Worm (Caenorhabditis elegans) whole organism, L1 larva: Measurements from ENCODE around the gene Y116A8C.40.
"Not testable (repeated sequence)": the region's sequence is repeated elsewhere in the genome, so short reads cannot be mapped to it uniquely, and the experiment has no call there.

Experiments used
- aly-2 ChIP-seq: fragments of 150-350 bp; optimal IDR thresholded peaks from 2 replicates; lab custom pipeline; 2014; ENCODE audit warnings: missing biosample characterization, missing genetic modification characterization
- dsc-1 ChIP-seq: sonication (generic microtip); optimal IDR thresholded peaks from 2 replicates; lab custom pipeline; 2016; ENCODE audit warnings: mild to moderate bottlenecking, missing genetic modification characterization, missing compliant biosample characterization
- efl-1 ChIP-seq, 4 experiments: fragments of 150-350 bp; optimal IDR thresholded peaks in 3 of 4; peaks in 1 of 4; 1 replicate in 1 of 4; 2 replicates in 3 of 4; lab custom pipeline; 2014; ENCODE audit warnings: missing biosample characterization in 2 of 4, missing genetic modification characterization in 2 of 4, missing genetic modification reagents in 2 of 4
- elt-2 ChIP-seq: sonication (generic microtip); optimal IDR thresholded peaks from 2 replicates; lab custom pipeline; 2016; ENCODE audit warnings: missing genetic modification characterization, mild to moderate bottlenecking, inconsistent platforms, missing compliant biosample characterization, missing genetic modification reagents
- elt-3 ChIP-seq, 6 experiments: fragments of 150-350 bp in 1 of 6; sonication (generic microtip); optimal IDR thresholded peaks; 2 replicates each; lab custom pipeline; 2017 to 2018; ENCODE audit warnings: missing biosample characterization in 6 of 6, missing genetic modification characterization in 6 of 6, inconsistent platforms in 1 of 6
- grh-1 ChIP-seq: fragments of 200-800 bp; sonication (Bioruptor generic); IDR thresholded peaks from 2 replicates; pipeline ENCODE4 v1.3.6; 2022; ENCODE audit warnings: missing genetic modification reagents, missing genetic modification characterization, missing compliant biosample characterization
- hlh-17 ChIP-seq: fragments of 200-800 bp; sonication (Bioruptor generic); optimal IDR thresholded peaks from 2 replicates; lab custom pipeline; 2018; ENCODE audit warnings: missing genetic modification characterization, mild to moderate bottlenecking, missing compliant biosample characterization, moderate library complexity, borderline replicate concordance
- jun-1 ChIP-seq: fragments of 150-350 bp; optimal IDR thresholded peaks from 2 replicates; lab custom pipeline; 2014; ENCODE audit warnings: missing biosample characterization, missing genetic modification reagents, missing genetic modification characterization
- lin-14 ChIP-seq: fragments of 200-800 bp; sonication (Bioruptor generic); optimal IDR thresholded peaks from 2 replicates; lab custom pipeline; 2018; ENCODE audit warnings: mild to moderate bottlenecking, missing genetic modification characterization, moderate library complexity, missing compliant biosample characterization
- lin-35 ChIP-seq, 2 experiments: fragments of 150-350 bp; optimal IDR thresholded peaks; 2 replicates each; lab custom pipeline; 2014; ENCODE audit warnings: missing biosample characterization in 2 of 2, missing genetic modification characterization in 2 of 2, missing genetic modification reagents in 2 of 2
- lir-3 ChIP-seq: sonication (generic microtip); optimal IDR thresholded peaks from 2 replicates; lab custom pipeline; 2016; ENCODE audit warnings: mild to moderate bottlenecking, missing genetic modification characterization, moderate library complexity, missing compliant biosample characterization; ENCODE audit not compliant: poor library complexity
- mab-9 ChIP-seq: fragments of 200-800 bp; sonication (Bioruptor generic); IDR thresholded peaks from 2 replicates; pipeline ENCODE4 v1.3.6; 2022; ENCODE audit warnings: missing genetic modification reagents, missing genetic modification characterization, missing compliant biosample characterization
- mdl-1 ChIP-seq, 2 experiments: fragments of 150-350 bp; optimal IDR thresholded peaks; 2 replicates each; lab custom pipeline; 2014 to 2017; ENCODE audit warnings: missing biosample characterization in 2 of 2, missing genetic modification characterization in 2 of 2, inconsistent platforms in 1 of 2
- nhr-11 ChIP-seq: fragments of 150-350 bp; optimal IDR thresholded peaks from 2 replicates; lab custom pipeline; 2014; ENCODE audit warnings: missing biosample characterization, missing genetic modification characterization
- nhr-47 ChIP-seq: sonication (generic microtip); optimal IDR thresholded peaks from 2 replicates; lab custom pipeline; 2016; ENCODE audit warnings: mild to moderate bottlenecking, missing genetic modification characterization, moderate library complexity, missing compliant biosample characterization
- nhr-71 ChIP-seq: sonication (generic microtip); optimal IDR thresholded peaks from 2 replicates; lab custom pipeline; 2016; ENCODE audit warnings: mild to moderate bottlenecking, missing genetic modification characterization, moderate library complexity, missing compliant biosample characterization
- nhr-90 ChIP-seq: sonication (generic microtip); optimal IDR thresholded peaks from 2 replicates; lab custom pipeline; 2016; ENCODE audit warnings: mild to moderate bottlenecking, missing genetic modification characterization, missing compliant biosample characterization; ENCODE audit not compliant: poor library complexity
- pax-3 ChIP-seq: fragments of 200-800 bp; sonication (Bioruptor generic); optimal IDR thresholded peaks from 2 replicates; lab custom pipeline; 2018; ENCODE audit warnings: mild to moderate bottlenecking, missing genetic modification characterization, moderate library complexity, missing compliant biosample characterization
- pqm-1 ChIP-seq: sonication (generic microtip); optimal IDR thresholded peaks from 3 replicates; lab custom pipeline; 2017; ENCODE audit warnings: missing biosample characterization, missing genetic modification characterization
- rnt-1 ChIP-seq: sonication (generic microtip); optimal IDR thresholded peaks from 2 replicates; lab custom pipeline; 2016; ENCODE audit warnings: mild to moderate bottlenecking, missing genetic modification characterization, moderate library complexity, missing compliant biosample characterization
- skn-1 ChIP-seq: fragments of 150-350 bp; optimal IDR thresholded peaks from 2 replicates; lab custom pipeline; 2014; ENCODE audit warnings: missing biosample characterization, missing genetic modification characterization
- sptf-1 ChIP-seq: fragments of 150-350 bp; optimal IDR thresholded peaks from 2 replicates; lab custom pipeline; 2014; ENCODE audit warnings: missing biosample characterization, missing genetic modification characterization
- swsn-7 ChIP-seq: sonication (generic microtip); optimal IDR thresholded peaks from 2 replicates; lab custom pipeline; 2016; ENCODE audit warnings: missing genetic modification characterization, missing compliant biosample characterization
- tlp-1 ChIP-seq: fragments of 150-350 bp; optimal IDR thresholded peaks from 2 replicates; lab custom pipeline; 2014; ENCODE audit warnings: missing biosample characterization, missing genetic modification characterization
- unc-130 ChIP-seq: fragments of 150-350 bp; optimal IDR thresholded peaks from 2 replicates; lab custom pipeline; 2017; ENCODE audit warnings: missing biosample characterization, missing genetic modification characterization, inconsistent platforms
- unc-98 ChIP-seq: fragments of 200-800 bp; sonication (Bioruptor generic); IDR thresholded peaks from 2 replicates; pipeline ENCODE4 v1.3.6; 2022; ENCODE audit warnings: missing genetic modification characterization, missing compliant biosample characterization
- zip-4 ChIP-seq: fragments of 200-800 bp; sonication (Bioruptor generic); optimal IDR thresholded peaks from 2 replicates; lab custom pipeline; 2018; ENCODE audit warnings: mild to moderate bottlenecking, missing genetic modification characterization, moderate library complexity, missing compliant biosample characterization

The Y116A8C.40 gene

DNA sequence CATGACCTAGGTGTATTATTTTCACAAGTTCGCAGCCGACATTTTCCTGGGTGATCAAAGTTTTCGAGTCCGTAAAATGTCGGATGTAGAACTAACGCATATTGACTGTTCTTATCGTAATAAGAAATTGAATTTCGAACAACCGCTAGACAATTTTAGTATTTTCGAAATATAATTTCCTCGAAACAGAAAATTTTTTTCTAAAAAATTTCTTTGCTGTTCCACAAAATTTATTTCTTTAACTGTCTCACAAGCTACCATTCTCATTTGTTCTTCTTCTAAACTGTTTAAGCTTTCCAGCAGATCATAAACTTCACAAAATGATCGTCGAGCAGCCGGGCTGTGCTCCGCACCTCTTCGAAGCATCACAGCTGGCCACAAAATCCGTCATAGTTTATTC is 25.4 kb upstream of the Y116A8C.40 start, which contains the start of gene C52D10.3:
TSS of gene C52D10.3 (plus strand) at position 301 of the 400 bp plus-strand sequence.
- no peak for TF ChIP-seq dsc-1 (tag; lab: Kevin White, UChicago)
- no peak for TF ChIP-seq mab-9 (GFP tag; lab: Robert Waterston, UW)
- TF ChIP-seq nhr-11 (tag; lab: Kevin White, UChicago) = no peak
- no peak for TF ChIP-seq nhr-47
- TF ChIP-seq lin-35 (GFP tag; optimal IDR thresholded peaks at IDR 0.05; lab: Kevin White, UChicago) = no peak

DNA sequence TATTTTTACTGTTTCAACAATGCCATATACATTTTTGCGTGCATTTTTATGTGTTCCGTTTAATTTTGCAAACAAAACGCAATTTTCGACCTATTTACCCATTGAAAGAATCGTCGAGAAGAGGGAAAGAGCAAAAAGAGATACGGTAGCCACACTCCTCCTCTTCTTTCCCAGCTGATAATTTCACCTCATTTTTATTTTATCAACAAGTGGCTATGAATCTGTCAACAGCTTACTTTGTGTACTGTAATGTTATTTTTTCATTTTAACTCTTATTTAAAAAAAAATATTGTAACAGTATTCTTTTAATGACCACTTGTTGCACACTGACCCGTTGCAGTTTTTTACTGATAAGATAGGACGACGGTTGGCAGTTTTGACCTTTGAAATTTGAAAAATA is 24.2 kb upstream of the Y116A8C.40 start:
- TF ChIP-seq efl-1 (optimal IDR thresholded peaks at IDR 0.05; lab: Kevin White, UChicago) = no peak
- peak in 1 of 2 experiments; percentile 68 for TF ChIP-seq efl-1 (GFP tag; optimal IDR thresholded peaks at IDR 0.05 in 1 of 2; lab: Kevin White, UChicago)
- no peak for TF ChIP-seq pax-3 (tag; lab: Kevin White, UChicago)

DNA sequence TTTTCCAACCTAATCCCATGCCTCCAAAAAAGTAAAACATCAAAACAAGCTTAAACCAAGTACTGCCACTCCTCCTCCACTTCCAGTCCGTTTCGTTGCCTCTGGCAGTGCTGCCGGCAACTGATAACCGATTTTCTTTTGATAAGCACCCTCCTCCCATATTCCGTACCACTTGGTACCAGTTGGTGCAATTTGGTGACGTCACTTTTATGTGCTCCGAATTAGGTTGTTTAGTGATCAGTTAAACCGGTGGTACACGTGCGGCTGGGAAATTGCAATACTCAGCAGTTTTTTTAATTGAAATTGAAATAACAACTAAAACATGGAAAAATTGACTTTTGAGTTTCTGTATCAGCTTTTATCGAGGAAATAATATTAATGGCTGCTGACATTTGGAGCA is 23.3 kb upstream of the Y116A8C.40 start:
- TF ChIP-seq lir-3 (tag; lab: Kevin White, UChicago) (no peak), unc-98 (GFP tag; lab: Robert Waterston, UW) (no peak), nhr-90 (peak; percentile 35), elt-2 (tag; lab: Kevin White, UChicago) (peak; percentile 94), hlh-17 (GFP tag; lab: Kevin White, UChicago) (no peak), jun-1 (tag; lab: Kevin White, UChicago) (peak; percentile 0), grh-1 (GFP tag; lab: Robert Waterston, UW) (no peak), rnt-1 (tag; lab: Kevin White, UChicago) (no peak), zip-4 (GFP tag; lab: Kevin White, UChicago) (no peak)

DNA sequence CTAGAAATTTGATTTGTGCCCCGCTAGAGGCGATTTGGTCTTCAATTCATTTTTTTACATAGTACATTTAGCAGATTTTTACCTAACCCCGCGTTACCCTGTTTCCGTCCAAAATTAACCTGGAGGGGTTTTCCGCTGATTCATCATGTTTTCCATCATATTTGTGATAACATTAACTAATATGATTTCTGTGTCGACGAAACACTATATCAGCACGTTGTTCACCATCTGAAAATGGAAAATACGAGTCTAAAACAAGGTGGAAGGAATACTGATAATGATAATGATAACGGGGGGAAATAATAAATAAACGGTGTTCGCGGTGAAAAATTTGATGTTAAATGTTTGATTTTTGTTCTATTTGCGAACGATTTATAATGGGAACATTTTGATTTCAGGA is 21.0 kb upstream of the Y116A8C.40 start:
- TF ChIP-seq tlp-1 (tag; lab: Kevin White, UChicago) (peak; percentile 9), elt-2 (tag; lab: Kevin White, UChicago) (peak; percentile 87), pqm-1 (peak; percentile 83), skn-1 (tag; lab: Kevin White, UChicago) (no peak), lin-14 (GFP tag; lab: Kevin White, UChicago) (peak; percentile 42), aly-2 (tag; lab: Kevin White, UChicago) (no peak)

DNA sequence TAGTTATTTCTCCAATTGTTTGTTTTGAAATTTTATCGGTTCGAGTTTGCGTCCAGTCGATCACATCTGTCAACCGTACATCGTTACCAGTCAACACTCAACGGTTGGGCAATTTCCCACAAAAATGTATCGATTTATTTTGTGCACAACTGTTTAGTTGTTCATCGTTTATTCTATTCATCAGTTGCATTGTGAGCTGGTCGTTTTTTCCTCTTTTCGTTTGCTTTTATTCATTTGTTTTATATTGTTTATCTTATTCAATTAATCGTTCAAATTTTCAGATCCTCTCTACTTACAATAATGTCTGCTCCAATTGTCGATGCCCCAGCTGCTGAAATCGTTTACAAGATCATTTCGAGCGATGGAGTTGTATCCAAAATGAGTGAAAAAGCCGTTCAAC is 16.2 kb upstream of the Y116A8C.40 start, which contains the start of gene skr-12:
TSS of gene skr-12 (plus strand) at position 301 of the 400 bp plus-strand sequence.
- no peak for TF ChIP-seq lir-3 (tag; lab: Kevin White, UChicago)
- TF ChIP-seq nhr-71 (tag; lab: Kevin White, UChicago) = no peak

DNA sequence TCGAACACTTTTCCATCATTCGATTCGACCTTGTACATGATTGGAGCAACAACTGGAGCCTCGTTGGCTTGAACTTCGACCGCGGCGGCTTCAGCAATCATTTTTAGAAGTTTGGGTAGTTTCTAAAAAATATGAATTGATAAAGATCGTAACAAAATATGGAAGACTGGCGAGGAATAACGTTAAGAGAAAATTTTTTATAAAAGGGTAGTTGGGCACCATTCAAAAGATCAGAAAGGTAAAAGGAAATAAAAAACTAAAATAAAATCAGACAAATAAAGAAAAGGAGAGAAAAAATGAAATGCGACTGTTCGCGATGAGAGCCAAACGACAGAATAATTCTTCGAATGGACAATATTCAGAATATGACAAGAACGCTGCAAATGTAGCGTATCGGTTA is 15.0 kb upstream of the Y116A8C.40 start, which contains the start of gene skr-8:
TSS of gene skr-8 (minus strand) at position 101 of the 400 bp plus-strand sequence.
- TF ChIP-seq sptf-1 (tag; lab: Kevin White, UChicago); mdl-1 (tag; optimal IDR thresholded peaks at IDR 0.05; lab: Kevin White, UChicago); swsn-7 (tag; lab: Kevin White, UChicago): not testable (repeated sequence)
- TF ChIP-seq, all 84 proteins: peak for 0; not testable (repeated sequence) for 84

DNA sequence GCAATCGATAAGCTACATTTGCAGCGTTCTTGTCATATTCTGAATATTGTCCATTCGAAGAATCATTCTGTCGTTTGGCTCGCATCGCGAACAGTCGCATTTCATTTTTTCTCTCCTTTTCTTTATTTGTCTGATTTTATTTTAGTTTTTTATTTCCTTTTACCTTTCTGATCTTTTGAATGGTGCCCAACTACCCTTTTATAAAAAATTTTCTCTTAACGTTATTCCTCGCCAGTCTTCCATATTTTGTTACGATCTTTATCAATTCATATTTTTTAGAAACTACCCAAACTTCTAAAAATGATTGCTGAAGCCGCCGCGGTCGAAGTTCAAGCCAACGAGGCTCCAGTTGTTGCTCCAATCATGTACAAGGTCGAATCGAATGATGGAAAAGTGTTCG is 12.5 kb upstream of the Y116A8C.40 start, which contains the start of gene skr-9:
TSS of gene skr-9 (plus strand) at position 301 of the 400 bp plus-strand sequence.
- not testable (repeated sequence) for TF ChIP-seq nhr-90; elt-3 (tag; optimal IDR thresholded peaks at IDR 0.05; lab: Kevin White, UChicago); unc-130 (tag; lab: Kevin White, UChicago)
- TF ChIP-seq, all 84 proteins: peak for 0; not testable (repeated sequence) for 84
